Fruit fly (Drosophila melanogaster) whole organism, embryonic: ENCODE data around the gene Dop1R2.
A peak's percentile ranks its signal among the peaks of the same experiment; 100 is the strongest.

Experiments
- CG12219 ChIP-seq: fragments of 200-800 bp; sonication (Bioruptor generic); optimal IDR thresholded peaks from 3 replicates; lab custom pipeline; 2018; ENCODE audit warnings: missing biosample characterization, mild to moderate bottlenecking, missing genetic modification characterization
- CG13775 ChIP-seq: fragments of 200-800 bp; sonication (Bioruptor generic); optimal IDR thresholded peaks from 3 replicates; lab custom pipeline; 2017; ENCODE audit warnings: missing biosample characterization, mild to moderate bottlenecking, missing genetic modification characterization
- CG13894 ChIP-seq: fragments of 200-800 bp; sonication (Bioruptor generic); optimal IDR thresholded peaks from 3 replicates; lab custom pipeline; 2018; ENCODE audit warnings: missing biosample characterization, mild to moderate bottlenecking, missing genetic modification characterization, moderate library complexity
- CG14050 ChIP-seq: fragments of 200-800 bp; sonication (Bioruptor generic); IDR thresholded peaks from 3 replicates; pipeline ENCODE4 v1.3.6; 2022; ENCODE audit warnings: missing biosample characterization, missing genetic modification characterization
- CG14667 ChIP-seq: fragments of 200-800 bp; sonication (Bioruptor generic); IDR thresholded peaks from 2 replicates; pipeline ENCODE4 v1.3.6; 2022; ENCODE audit warnings: missing biosample characterization, missing genetic modification characterization
- CG17186 ChIP-seq: fragments of 200-800 bp; sonication (Bioruptor generic); optimal IDR thresholded peaks from 3 replicates; lab custom pipeline; 2017; ENCODE audit warnings: missing biosample characterization, missing genetic modification reagents, missing genetic modification characterization
- CG1832 ChIP-seq: fragments of 200-800 bp; sonication (Bioruptor generic); optimal IDR thresholded peaks from 2 replicates; lab custom pipeline; 2017; ENCODE audit warnings: missing biosample characterization, mild to moderate bottlenecking, missing genetic modification characterization, inconsistent platforms
- CG3281 ChIP-seq: fragments of 200-800 bp; sonication (Bioruptor generic); optimal IDR thresholded peaks from 3 replicates; lab custom pipeline; 2017; ENCODE audit warnings: missing biosample characterization, mild to moderate bottlenecking, missing genetic modification characterization
- CG3407 ChIP-seq: fragments of 200-800 bp; sonication (Bioruptor generic); optimal IDR thresholded peaks from 2 replicates; lab custom pipeline; 2018; ENCODE audit warnings: missing biosample characterization, mild to moderate bottlenecking, missing genetic modification characterization
- CG4404 ChIP-seq: fragments of 200-800 bp; sonication (Bioruptor generic); IDR thresholded peaks from 2 replicates; pipeline ENCODE4 v1.3.6; 2022; ENCODE audit warnings: missing biosample characterization, missing genetic modification characterization
- CG4707 ChIP-seq: fragments of 200-800 bp; sonication (Bioruptor generic); optimal IDR thresholded peaks from 2 replicates; lab custom pipeline; 2018; ENCODE audit warnings: missing biosample characterization, mild to moderate bottlenecking, missing genetic modification characterization, moderate library complexity
- CG5245 ChIP-seq: fragments of 200-800 bp; sonication (Bioruptor generic); optimal IDR thresholded peaks from 3 replicates; lab custom pipeline; 2016; ENCODE audit warnings: missing biosample characterization, missing genetic modification characterization
- CG6272 ChIP-seq: fragments of 200-800 bp; sonication (Bioruptor generic); IDR thresholded peaks from 2 replicates; pipeline ENCODE4 v1.3.6; 2022; ENCODE audit warnings: missing biosample characterization, missing genetic modification characterization
- CG6654 ChIP-seq: fragments of 200-800 bp; sonication (Bioruptor generic); optimal IDR thresholded peaks from 2 replicates; lab custom pipeline; 2017; ENCODE audit warnings: missing biosample characterization, mild to moderate bottlenecking, missing genetic modification characterization
- CG7357 ChIP-seq: fragments of 200-800 bp; sonication (Bioruptor generic); IDR thresholded peaks from 3 replicates; pipeline ENCODE4 v1.3.6; 2022; ENCODE audit warnings: missing biosample characterization, missing genetic modification characterization
- Dfd ChIP-seq, 2 experiments: fragments of >200 bp; optimal IDR thresholded peaks; 2 replicates each; lab custom pipeline; 2017; ENCODE audit warnings: missing biosample characterization in 2 of 2, missing genetic modification characterization in 2 of 2
- Dref ChIP-seq: fragments of 200-800 bp; sonication (Bioruptor generic); IDR thresholded peaks from 2 replicates; pipeline ENCODE4 v1.3.6; 2022; ENCODE audit warnings: missing biosample characterization, missing genetic modification characterization
- E2f1 ChIP-seq: fragments of 200-800 bp; sonication (Bioruptor generic); IDR thresholded peaks from 2 replicates; pipeline ENCODE4 v1.3.6; 2022; ENCODE audit warnings: missing biosample characterization, missing genetic modification characterization
- E2f2 ChIP-seq: fragments of 200-800 bp; sonication (Bioruptor generic); IDR thresholded peaks from 2 replicates; pipeline ENCODE4 v1.3.6; 2022; ENCODE audit warnings: missing biosample characterization, missing genetic modification characterization
- Hey ChIP-seq: fragments of 200-800 bp; sonication (Bioruptor generic); optimal IDR thresholded peaks from 3 replicates; lab custom pipeline; 2018; ENCODE audit warnings: missing biosample characterization, mild to moderate bottlenecking, missing genetic modification characterization
- Hr51 ChIP-seq, 2 experiments: fragments of 200-800 bp; sonication (Bioruptor generic); optimal IDR thresholded peaks; 2 replicates in 1 of 2; 3 replicates in 1 of 2; lab custom pipeline; 2016 to 2018; ENCODE audit warnings: missing biosample characterization in 2 of 2, missing genetic modification characterization in 2 of 2, mild to moderate bottlenecking in 1 of 2, moderate library complexity in 1 of 2
- Med ChIP-seq: fragments of 200-800 bp; sonication (Bioruptor generic); peaks from one replicate; lab custom pipeline; 2016; ENCODE audit warnings: missing biosample characterization, missing genetic modification characterization, mild to moderate bottlenecking, inconsistent platforms, moderate library complexity
- NFAT ChIP-seq: fragments of 200-800 bp; sonication (Bioruptor generic); IDR thresholded peaks from 2 replicates; pipeline ENCODE4 v1.3.6; 2022; ENCODE audit warnings: missing biosample characterization, missing genetic modification characterization
- NK7.1 ChIP-seq: fragments of 200-800 bp; sonication (Bioruptor generic); optimal IDR thresholded peaks from 3 replicates; lab custom pipeline; 2016; ENCODE audit warnings: missing biosample characterization, missing genetic modification characterization
- Nf-YC ChIP-seq: fragments of 200-800 bp; optimal IDR thresholded peaks from 3 replicates; lab custom pipeline; 2019; ENCODE audit warnings: missing biosample characterization, mild to moderate bottlenecking, missing genetic modification characterization, moderate library complexity
- Sry-β ChIP-seq: fragments of 200-800 bp; sonication (Bioruptor generic); optimal IDR thresholded peaks from 2 replicates; lab custom pipeline; 2018; ENCODE audit warnings: missing biosample characterization, mild to moderate bottlenecking, missing genetic modification characterization, moderate library complexity
- Xbp1 ChIP-seq: fragments of 200-800 bp; sonication (Bioruptor generic); optimal IDR thresholded peaks from 3 replicates; lab custom pipeline; 2016; ENCODE audit warnings: missing biosample characterization, mild to moderate bottlenecking, missing genetic modification characterization
- ara ChIP-seq: fragments of 200-800 bp; sonication (Bioruptor generic); IDR thresholded peaks from 2 replicates; pipeline ENCODE4 v1.3.6; 2022; ENCODE audit warnings: missing biosample characterization, missing genetic modification characterization
- cas ChIP-seq: fragments of 200-800 bp; sonication (Bioruptor generic); IDR thresholded peaks from 2 replicates; pipeline ENCODE4 v1.3.6; 2022; ENCODE audit warnings: missing biosample characterization, missing genetic modification characterization
- cato ChIP-seq: fragments of 200-800 bp; sonication (Bioruptor generic); optimal IDR thresholded peaks from 2 replicates; lab custom pipeline; 2016; ENCODE audit warnings: missing biosample characterization, missing genetic modification characterization, borderline replicate concordance
- chm ChIP-seq: fragments of 200-800 bp; sonication (Bioruptor generic); IDR thresholded peaks from 2 replicates; pipeline ENCODE4 v1.3.6; 2022; ENCODE audit warnings: missing biosample characterization, missing genetic modification characterization
- cwo ChIP-seq: fragments of 200-800 bp; sonication (Bioruptor generic); optimal IDR thresholded peaks from 3 replicates; lab custom pipeline; 2017; ENCODE audit warnings: missing biosample characterization, missing genetic modification characterization, mild to moderate bottlenecking, moderate library complexity, missing genetic modification reagents
- dpn ChIP-seq, 2 experiments: fragments of 200-800 bp; sonication (Bioruptor generic); optimal IDR thresholded peaks; 3 replicates each; lab custom pipeline; 2016; ENCODE audit warnings: missing biosample characterization in 2 of 2, missing genetic modification characterization in 2 of 2
- esg ChIP-seq: fragments of 200-800 bp; sonication (Bioruptor generic); conservative IDR thresholded peaks from 2 replicates; pipeline ENCODE4 v1.3.6; 2022; ENCODE audit warnings: missing biosample characterization, missing genetic modification characterization
- exex ChIP-seq: fragments of 200-800 bp; sonication (Bioruptor generic); optimal IDR thresholded peaks from 4 replicates; lab custom pipeline; 2018; ENCODE audit warnings: missing biosample characterization, mild to moderate bottlenecking, missing genetic modification characterization, moderate library complexity
- lmd ChIP-seq: fragments of 200-800 bp; sonication (Bioruptor generic); IDR thresholded peaks from 2 replicates; pipeline ENCODE4 v1.3.6; 2022; ENCODE audit warnings: missing biosample characterization, missing genetic modification characterization
- nerfin-1 ChIP-seq: fragments of 200-800 bp; sonication (Bioruptor generic); optimal IDR thresholded peaks from 3 replicates; lab custom pipeline; 2019; ENCODE audit warnings: missing biosample characterization, mild to moderate bottlenecking, missing genetic modification characterization, moderate library complexity
- peb ChIP-seq: fragments of 200-800 bp; sonication (Bioruptor generic); IDR thresholded peaks from 2 replicates; pipeline ENCODE4 v1.3.6; 2022; ENCODE audit warnings: missing biosample characterization, missing genetic modification characterization
- phol ChIP-seq: fragments of 200-800 bp; sonication (Bioruptor generic); optimal IDR thresholded peaks from 3 replicates; lab custom pipeline; 2018; ENCODE audit warnings: missing biosample characterization, mild to moderate bottlenecking, missing genetic modification characterization, moderate library complexity
- pita ChIP-seq: fragments of 200-800 bp; sonication (Bioruptor generic); optimal IDR thresholded peaks from 2 replicates; lab custom pipeline; 2017; ENCODE audit warnings: missing biosample characterization, mild to moderate bottlenecking, missing genetic modification characterization
- pum ChIP-seq: fragments of 200-800 bp; sonication (Bioruptor generic); optimal IDR thresholded peaks from 2 replicates; lab custom pipeline; 2016; ENCODE audit warnings: missing biosample characterization, missing genetic modification characterization
- repo ChIP-seq: fragments of 200-800 bp; sonication (Bioruptor generic); optimal IDR thresholded peaks from 2 replicates; lab custom pipeline; 2016; ENCODE audit warnings: missing biosample characterization, missing genetic modification characterization
- sc ChIP-seq, 3 experiments: fragments of >200 bp in 2 of 3; fragments of 200-800 bp in 1 of 3; sonication (Bioruptor generic) in 1 of 3; optimal IDR thresholded peaks; 2 replicates in 2 of 3; 3 replicates in 1 of 3; lab custom pipeline; 2017; ENCODE audit warnings: mild to moderate bottlenecking in 1 of 3, missing biosample characterization in 1 of 3, missing genetic modification characterization in 1 of 3, missing genetic modification reagents in 1 of 3
- sisA ChIP-seq: fragments of 200-800 bp; sonication (Bioruptor generic); IDR thresholded peaks from 2 replicates; pipeline ENCODE4 v1.3.6; 2022; ENCODE audit warnings: missing biosample characterization, missing genetic modification characterization
- sug ChIP-seq: fragments of 200-800 bp; optimal IDR thresholded peaks from 2 replicates; lab custom pipeline; 2019; ENCODE audit warnings: missing biosample characterization, mild to moderate bottlenecking, missing genetic modification characterization, moderate library complexity
- ttk ChIP-seq: fragments of 200-800 bp; sonication (Bioruptor generic); IDR thresholded peaks from 2 replicates; pipeline ENCODE4 v2.1.2; 2022; ENCODE audit warnings: missing biosample characterization, missing genetic modification characterization

Gene Dop1R2

dm6 chr3R:29618515-29619157, 41.1 kb downstream of the Dop1R2 start, which contains the start of gene CG1907 (continued):
- TF ChIP-seq ara (GFP tag; lab: Robert Waterston, UW) = peak; percentile 99
- TF ChIP-seq NK7.1 (GFP tag; lab: Kevin White, UChicago) = peak; percentile 75
- peak; percentile 98 for TF ChIP-seq CG14050 (GFP tag; lab: Robert Waterston, UW)
- TF ChIP-seq dpn (GFP tag; optimal IDR thresholded peaks at IDR 0.05; lab: Kevin White, UChicago) = peak; percentile 82 to 97
- peak; percentile 91 for TF ChIP-seq Nf-YC (tag; lab: Kevin White, UChicago)
- peak; percentile 95 for TF ChIP-seq cwo (GFP tag; lab: Kevin White, UChicago)
- peak; percentile 98 for TF ChIP-seq Xbp1 (GFP tag; lab: Kevin White, UChicago)
- TF ChIP-seq CG6272 (GFP tag; lab: Robert Waterston, UW) = peak; percentile 96
- peak; percentile 97 for TF ChIP-seq sisA
- peak; percentile 93 for TF ChIP-seq CG7357 (GFP tag; lab: Robert Waterston, UW)
- peak; percentile 98 for TF ChIP-seq chm (GFP tag; lab: Robert Waterston, UW)
- peak; percentile 98 for TF ChIP-seq CG14667
- peak; percentile 93 for TF ChIP-seq E2f2 (GFP tag; lab: Robert Waterston, UW)

dm6 chr3R:29617709-29618212, 42.0 kb downstream of the Dop1R2 start:
- no peak for TF ChIP-seq exex (tag; lab: Kevin White, UChicago)
- TF ChIP-seq Med (GFP tag; lab: Kevin White, UChicago) = peak; percentile 61
- TF ChIP-seq sc (optimal IDR thresholded peaks at IDR 0.05; lab: Kevin White, UChicago) = no peak
- no peak for TF ChIP-seq sc (GFP tag; optimal IDR thresholded peaks at IDR 0.05; lab: Kevin White, UChicago)

- no peak for TF ChIP-seq repo (GFP tag; lab: Kevin White, UChicago)
- no peak for TF ChIP-seq CG14667
- no peak for TF ChIP-seq Dref (GFP tag; lab: Robert Waterston, UW)
- TF ChIP-seq CG13775 (GFP tag; lab: Kevin White, UChicago) = no peak
- no peak for TF ChIP-seq phol (tag; lab: Kevin White, UChicago)
- TF ChIP-seq CG3407 (GFP tag; lab: Kevin White, UChicago) = no peak
- TF ChIP-seq ttk (GFP tag; lab: Robert Waterston, UW) = no peak
- no peak for TF ChIP-seq esg (GFP tag; lab: Robert Waterston, UW)
- TF ChIP-seq CG5245 (GFP tag; lab: Kevin White, UChicago) = no peak
- TF ChIP-seq E2f1 = no peak
- no peak for TF ChIP-seq CG4404 (GFP tag; lab: Robert Waterston, UW)
- TF ChIP-seq Hr51 (GFP tag; optimal IDR thresholded peaks at IDR 0.05; lab: Kevin White, UChicago) = no peak
- TF ChIP-seq sc (optimal IDR thresholded peaks at IDR 0.05; lab: Kevin White, UChicago) = no peak
- no peak for TF ChIP-seq sc (GFP tag; optimal IDR thresholded peaks at IDR 0.05; lab: Kevin White, UChicago)
- no peak for TF ChIP-seq NK7.1 (GFP tag; lab: Kevin White, UChicago)
- TF ChIP-seq CG3281 (GFP tag; lab: Kevin White, UChicago) = peak; percentile 22
- TF ChIP-seq CG13894 = no peak
- no peak for TF ChIP-seq Sry-β
- no peak for TF ChIP-seq nerfin-1 (tag; lab: Kevin White, UChicago)
- TF ChIP-seq CG4707 (GFP tag; lab: Kevin White, UChicago) = no peak
- TF ChIP-seq sug = no peak
- TF ChIP-seq Dfd (GFP tag; optimal IDR thresholded peaks at IDR 0.05; lab: Kevin White, UChicago) = no peak
- no peak for TF ChIP-seq peb (GFP tag; lab: Robert Waterston, UW)
- no peak for TF ChIP-seq pum (GFP tag; lab: Kevin White, UChicago)
- no peak for TF ChIP-seq CG17186 (GFP tag; lab: Kevin White, UChicago)
- TF ChIP-seq NFAT = no peak
- no peak for TF ChIP-seq pita (GFP tag; lab: Kevin White, UChicago)
- TF ChIP-seq CG1832 (GFP tag; lab: Kevin White, UChicago) = no peak
- TF ChIP-seq CG12219 (GFP tag; lab: Kevin White, UChicago) = no peak
- no peak for TF ChIP-seq CG6654 (GFP tag; lab: Kevin White, UChicago)
- TF ChIP-seq lmd (GFP tag; lab: Robert Waterston, UW) = no peak
- TF ChIP-seq cato (GFP tag; lab: Kevin White, UChicago) = no peak
- no peak for TF ChIP-seq cas (GFP tag; lab: Robert Waterston, UW)
- TF ChIP-seq Hey (tag; lab: Kevin White, UChicago) = no peak
Measured at dm6 chr3R:29617197-29617596, 42.6 kb downstream of the Dop1R2 start.
